Fruit fly (Drosophila melanogaster) whole organism, wandering third instar larva: ENCODE data around the gene CG14662.

ENCODE experiments used
- Abd-B ChIP-seq: fragments of >200 bp; optimal IDR thresholded peaks from 2 replicates; lab custom pipeline; 2017; ENCODE audit warnings: missing biosample characterization, missing genetic modification characterization
- CG32264 ChIP-seq: fragments of 200-800 bp; sonication (Bioruptor generic); optimal IDR thresholded peaks from 2 replicates; lab custom pipeline; 2016; ENCODE audit warnings: missing biosample characterization, missing genetic modification characterization
- CG9705 ChIP-seq: fragments of 200-800 bp; sonication (Bioruptor generic); optimal IDR thresholded peaks from 2 replicates; lab custom pipeline; 2018; ENCODE audit warnings: missing biosample characterization, mild to moderate bottlenecking, missing genetic modification characterization
- CrebA ChIP-seq: fragments of 200-800 bp; sonication (Bioruptor generic); optimal IDR thresholded peaks from 2 replicates; lab custom pipeline; 2016; ENCODE audit warnings: missing biosample characterization, mild to moderate bottlenecking, missing genetic modification characterization, borderline replicate concordance
- Dfd ChIP-seq: fragments of >200 bp; optimal IDR thresholded peaks from 2 replicates; lab custom pipeline; 2017; ENCODE audit warnings: missing biosample characterization, missing genetic modification characterization
- Dif ChIP-seq: fragments of 200-275, 200-300 bp; sonication (Bioruptor generic); optimal IDR thresholded peaks from 2 replicates; lab custom pipeline; 2018; ENCODE audit warnings: missing biosample characterization, missing genetic modification characterization; ENCODE audit not compliant: partially characterized antibody
- GATAd ChIP-seq: sonication (Bioruptor generic); optimal IDR thresholded peaks from 2 replicates; lab custom pipeline; 2016; ENCODE audit warnings: missing biosample characterization, missing genetic modification characterization
- HLH106 ChIP-seq: fragments of 200-800 bp; optimal IDR thresholded peaks from 3 replicates; lab custom pipeline; 2019; ENCODE audit warnings: missing biosample characterization, mild to moderate bottlenecking, missing genetic modification characterization, moderate library complexity
- Hnf4 ChIP-seq: fragments of 200-800 bp; sonication (Bioruptor generic); optimal IDR thresholded peaks from 2 replicates; lab custom pipeline; 2016; ENCODE audit warnings: missing biosample characterization, mild to moderate bottlenecking, missing genetic modification characterization
- Mio ChIP-seq: sonication (Bioruptor generic); optimal IDR thresholded peaks from 2 replicates; lab custom pipeline; 2016; ENCODE audit warnings: missing biosample characterization, missing genetic modification characterization
- Myc ChIP-seq: fragments of >200 bp; optimal IDR thresholded peaks from 2 replicates; lab custom pipeline; 2017
- N ChIP-seq: fragments of >200 bp; optimal IDR thresholded peaks from 2 replicates; lab custom pipeline; 2018; ENCODE audit warnings: missing biosample characterization, missing external identifiers, missing genetic modification characterization
- OdsH ChIP-seq: fragments of 200-800 bp; sonication (Bioruptor generic); optimal IDR thresholded peaks from 2 replicates; lab custom pipeline; 2016; ENCODE audit warnings: missing biosample characterization, mild to moderate bottlenecking, missing genetic modification characterization
- Sp1 ChIP-seq: fragments of 200-800 bp; sonication (Bioruptor generic); optimal IDR thresholded peaks from 3 replicates; lab custom pipeline; 2019; ENCODE audit warnings: missing biosample characterization, mild to moderate bottlenecking, missing genetic modification characterization, moderate library complexity
- Vsx2 ChIP-seq: fragments of 200-300, 225-300 bp; sonication (Bioruptor generic); optimal IDR thresholded peaks from 2 replicates; lab custom pipeline; 2018; ENCODE audit warnings: missing biosample characterization, missing genetic modification characterization; ENCODE audit not compliant: partially characterized antibody
- br ChIP-seq: fragments of 200-800 bp; sonication (Bioruptor generic); optimal IDR thresholded peaks from 2 replicates; lab custom pipeline; 2016; ENCODE audit warnings: missing biosample characterization, missing genetic modification characterization
- dl ChIP-seq, 2 experiments: fragments of 175-275, 200-275 bp in 1 of 2; fragments of 200-275 bp in 1 of 2; sonication (Bioruptor generic); optimal IDR thresholded peaks; lab custom pipeline; 2018; ENCODE audit warnings: mild to moderate bottlenecking in 2 of 2, missing biosample characterization in 2 of 2, missing genetic modification characterization in 2 of 2, moderate library complexity in 2 of 2; ENCODE audit not compliant: partially characterized antibody in 2 of 2, insufficient read depth in 1 of 2
- dsf ChIP-seq: sonication (Bioruptor generic); optimal IDR thresholded peaks from 2 replicates; lab custom pipeline; 2016; ENCODE audit warnings: missing biosample characterization, missing genetic modification characterization, borderline replicate concordance
- ey ChIP-seq: fragments of 200-800 bp; sonication (Bioruptor generic); optimal IDR thresholded peaks from 2 replicates; lab custom pipeline; 2016; ENCODE audit warnings: missing biosample characterization, missing genetic modification characterization
- foxo ChIP-seq, 2 experiments: fragments of 200-800 bp; sonication (Bioruptor generic); optimal IDR thresholded peaks; 2 replicates in 1 of 2; 3 replicates in 1 of 2; lab custom pipeline; 2016 to 2017; ENCODE audit warnings: missing biosample characterization in 2 of 2, missing genetic modification characterization in 2 of 2
- fru ChIP-seq: fragments of 200-800 bp; sonication (Bioruptor generic); optimal IDR thresholded peaks from 3 replicates; lab custom pipeline; 2016; ENCODE audit warnings: missing biosample characterization, mild to moderate bottlenecking, missing genetic modification characterization
- h ChIP-seq: fragments of 200-800 bp; sonication (Bioruptor generic); optimal IDR thresholded peaks from 3 replicates; lab custom pipeline; 2016; ENCODE audit warnings: missing biosample characterization, mild to moderate bottlenecking, missing genetic modification characterization
- jim ChIP-seq: fragments of 175-275, 200-325 bp; sonication (Bioruptor generic); optimal IDR thresholded peaks from 2 replicates; lab custom pipeline; 2016; ENCODE audit warnings: missing biosample characterization, mild to moderate bottlenecking, missing genetic modification characterization
- pan ChIP-seq: fragments of >200 bp; optimal IDR thresholded peaks from 2 replicates; lab custom pipeline; 2017
- psq ChIP-seq: fragments of 200-800 bp; sonication (Bioruptor generic); optimal IDR thresholded peaks from 3 replicates; lab custom pipeline; 2017; ENCODE audit warnings: missing biosample characterization, mild to moderate bottlenecking, missing genetic modification characterization, moderate library complexity
- rgr ChIP-seq: fragments of 200-800 bp; sonication (Bioruptor generic); optimal IDR thresholded peaks from 3 replicates; lab custom pipeline; 2016; ENCODE audit warnings: missing biosample characterization, mild to moderate bottlenecking, missing genetic modification characterization
- sv ChIP-seq: fragments of 200-800 bp; sonication (Bioruptor generic); optimal IDR thresholded peaks from 3 replicates; lab custom pipeline; 2016; ENCODE audit warnings: missing biosample characterization, missing genetic modification characterization
- usp ChIP-seq: fragments of >200 bp; optimal IDR thresholded peaks from 2 replicates; lab custom pipeline; 2017; ENCODE audit warnings: missing biosample characterization, missing genetic modification characterization
- woc ChIP-seq: sonication (Bioruptor generic); optimal IDR thresholded peaks from 2 replicates; lab custom pipeline; 2016; ENCODE audit warnings: missing biosample characterization, mild to moderate bottlenecking, missing genetic modification characterization

Gene CG14662

DNA sequence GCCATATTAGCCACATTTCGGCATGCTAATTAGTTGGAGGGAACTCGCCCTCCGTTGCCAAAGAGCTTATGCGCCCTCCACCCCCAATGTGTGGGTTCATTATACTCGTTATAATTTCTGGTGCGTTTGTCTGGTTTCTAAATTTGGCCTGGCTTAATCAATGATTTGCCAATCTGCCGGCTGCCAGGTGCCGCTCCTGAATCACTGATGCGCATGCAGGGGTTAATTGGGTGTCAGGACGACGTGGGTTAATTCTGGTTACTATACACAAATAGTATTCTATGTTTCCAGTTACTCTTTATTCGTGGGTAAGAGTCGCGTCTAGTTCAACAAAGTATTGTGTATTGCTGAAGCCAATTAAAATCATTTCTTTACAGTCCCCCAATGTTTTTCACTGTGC lies 28.6 kb upstream of the CG14662 start:
- TF ChIP-seq Dif (no peak), dl (GFP tag; optimal IDR thresholded peaks at IDR 0.05; lab: Kevin White, UChicago; ENCODE audit: insufficient read depth in 1 of 2, partially characterized antibody in 2 of 2) (no peak), h (GFP tag; lab: Kevin White, UChicago) (no peak)
- TF ChIP-seq, all 38 proteins: peak for 0

DNA sequence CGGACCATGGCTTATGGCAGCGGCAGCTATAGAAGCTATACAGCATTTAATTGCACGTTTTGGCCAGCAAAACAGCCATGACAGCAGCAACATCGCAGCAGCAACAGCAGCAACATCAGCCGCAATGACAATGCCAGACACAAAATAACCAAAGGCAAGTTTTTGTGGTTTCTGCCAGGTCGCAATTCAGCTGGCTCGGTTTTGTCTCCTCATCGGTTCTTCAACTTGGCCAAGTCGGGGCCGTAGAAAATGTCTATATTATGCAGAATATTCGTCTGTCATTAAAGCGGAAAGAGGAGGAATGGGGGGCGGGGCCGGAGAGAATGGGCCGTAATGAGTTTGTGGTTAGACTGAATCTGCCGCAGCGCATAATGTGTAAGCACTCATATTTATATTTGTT lies 27.9 kb upstream of the CG14662 start:
- TF ChIP-seq Hnf4 (GFP tag; lab: Kevin White, UChicago) (no peak), psq (GFP tag; lab: Kevin White, UChicago) (no peak), br (GFP tag; lab: Kevin White, UChicago) (no peak), Abd-B (no peak), CG9705 (GFP tag; lab: Kevin White, UChicago) (no peak), Dfd (no peak), dsf (GFP tag; lab: Kevin White, UChicago) (no peak), Myc (lab: Kevin White, UChicago) (no peak), foxo (GFP tag; optimal IDR thresholded peaks at IDR 0.05; lab: Kevin White, UChicago) (no peak), Mio (GFP tag; lab: Kevin White, UChicago) (no peak), h (GFP tag; lab: Kevin White, UChicago) (no peak), jim (no peak), usp (no peak), pan (lab: Kevin White, UChicago) (no peak), N (GFP tag; lab: Kevin White, UChicago) (no peak), ey (GFP tag; lab: Kevin White, UChicago) (no peak)
- TF ChIP-seq, all 38 proteins: peak for 0

DNA sequence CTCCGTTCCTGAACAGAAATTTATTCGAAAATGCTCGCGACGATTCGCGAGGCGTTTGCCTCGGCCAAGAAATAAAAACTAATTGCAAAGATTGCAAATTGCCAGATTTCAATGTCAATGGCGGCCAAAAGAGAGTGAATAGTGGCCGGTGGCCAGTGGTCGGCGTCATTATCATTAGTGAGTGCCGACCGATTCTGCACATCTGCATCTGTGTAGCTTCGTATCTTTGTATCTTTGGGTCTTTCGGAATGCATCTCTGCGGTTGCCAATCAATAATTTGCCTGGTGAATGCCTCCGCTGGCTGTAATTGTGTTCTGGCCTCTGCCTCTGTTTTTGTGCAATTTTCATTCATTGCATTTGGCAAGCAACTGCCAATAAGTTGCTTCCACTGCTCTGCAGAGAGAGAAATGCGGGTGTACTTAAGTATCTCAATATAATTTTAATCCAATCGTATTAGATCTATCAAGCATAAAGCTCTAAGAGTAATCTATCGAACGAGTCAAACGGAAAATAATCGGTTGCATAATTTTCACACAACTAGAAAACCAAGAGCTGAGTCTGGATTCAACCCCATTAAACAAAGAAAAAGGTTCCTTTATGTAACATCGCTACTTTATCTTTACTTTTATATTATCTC lies 27.1 kb upstream of the CG14662 start, which contains the start of gene plh:
Gene plh (minus strand): TSS at position 51 of the 637 bp plus-strand sequence.
- TF ChIP-seq Sp1 (no peak), psq (GFP tag; lab: Kevin White, UChicago) (no peak), woc (GFP tag; lab: Kevin White, UChicago) (no peak), GATAd (no peak), ey (GFP tag; lab: Kevin White, UChicago) (no peak), Mio (GFP tag; lab: Kevin White, UChicago) (no peak), h (GFP tag; lab: Kevin White, UChicago) (no peak)

DNA sequence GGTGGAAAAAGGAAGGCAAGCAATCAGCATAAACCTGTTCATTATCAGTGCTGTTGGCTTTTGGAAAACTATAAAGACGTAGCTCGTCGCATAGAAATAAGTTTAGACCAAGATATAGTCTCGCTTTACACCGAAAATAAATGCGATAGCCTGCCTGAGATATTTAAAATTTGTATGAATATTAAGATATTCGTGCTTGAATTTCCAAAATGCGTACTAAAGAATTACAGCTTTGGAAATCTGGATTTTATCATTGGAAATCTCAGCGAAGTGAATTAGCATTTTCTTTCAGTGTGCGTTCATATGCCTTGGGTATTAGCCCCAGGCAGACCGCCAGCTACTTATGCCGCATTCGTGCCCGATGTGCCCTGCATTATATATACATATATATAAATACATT lies 26.1 kb upstream of the CG14662 start:
- TF ChIP-seq N (GFP tag; lab: Kevin White, UChicago) (no peak), OdsH (peak; percentile 37), Hnf4 (GFP tag; lab: Kevin White, UChicago) (peak; percentile 29), HLH106 (tag; lab: Kevin White, UChicago) (peak; percentile 1), foxo (GFP tag; optimal IDR thresholded peaks at IDR 0.05; lab: Kevin White, UChicago) (peak in 1 of 2 experiments; percentile 52), br (GFP tag; lab: Kevin White, UChicago) (peak; percentile 37), Vsx2 (GFP tag; lab: Kevin White, UChicago) (no peak), h (GFP tag; lab: Kevin White, UChicago) (peak; percentile 49), rgr (GFP tag; lab: Kevin White, UChicago) (peak; percentile 51), woc (GFP tag; lab: Kevin White, UChicago) (no peak), Sp1 (peak; percentile 5), ey (GFP tag; lab: Kevin White, UChicago) (peak; percentile 26), sv (peak; percentile 83), fru (peak; percentile 22), CrebA (GFP tag; lab: Kevin White, UChicago) (no peak)

DNA sequence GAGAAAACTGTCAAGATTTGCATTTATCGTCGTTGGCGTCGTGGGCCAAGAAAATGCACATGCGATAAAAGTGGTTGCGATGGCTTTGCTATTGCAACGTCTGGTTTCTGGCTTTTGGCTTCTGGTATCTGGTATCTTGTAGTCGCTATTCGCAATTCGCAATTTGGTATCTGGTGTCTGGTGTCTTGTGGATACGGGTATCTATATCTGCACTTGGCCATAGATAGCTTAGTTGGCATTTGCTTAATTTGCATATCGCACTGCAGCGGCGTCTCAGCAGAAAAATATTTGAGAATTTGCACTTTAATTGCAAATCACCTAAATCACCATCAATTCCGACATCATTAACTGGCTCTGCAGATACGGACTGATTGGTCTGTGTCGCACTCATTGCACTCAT lies 16.6 kb upstream of the CG14662 start:
- no peak for TF ChIP-seq Dif

DNA sequence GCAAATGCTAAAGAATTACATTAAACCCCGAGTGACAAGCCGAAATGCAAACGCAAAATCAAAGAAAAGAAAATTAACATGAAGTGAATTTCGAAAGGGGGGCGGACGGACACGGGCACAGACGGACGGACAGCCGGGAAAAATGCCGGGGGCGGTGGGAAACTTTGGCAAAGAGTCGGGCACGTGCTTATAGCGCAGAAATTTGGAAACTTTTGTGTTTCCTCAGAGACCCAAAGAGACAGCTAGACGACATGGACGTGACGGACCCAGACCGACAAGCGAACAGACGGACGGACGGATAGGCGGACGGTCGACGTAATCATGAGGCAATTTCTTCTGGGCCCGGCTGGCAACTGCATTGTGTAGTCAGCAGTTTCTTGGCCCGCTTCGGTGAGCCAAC lies 14.7 kb upstream of the CG14662 start:
- TF ChIP-seq CG32264 (GFP tag; lab: Kevin White, UChicago) (no peak), Sp1 (no peak), Myc (lab: Kevin White, UChicago) (no peak), Dif (no peak), ey (GFP tag; lab: Kevin White, UChicago) (no peak)
- TF ChIP-seq, all 38 proteins: peak for 0
